Fruit fly (Drosophila melanogaster): ENCODE results near the gene CG7091.

DNA sequence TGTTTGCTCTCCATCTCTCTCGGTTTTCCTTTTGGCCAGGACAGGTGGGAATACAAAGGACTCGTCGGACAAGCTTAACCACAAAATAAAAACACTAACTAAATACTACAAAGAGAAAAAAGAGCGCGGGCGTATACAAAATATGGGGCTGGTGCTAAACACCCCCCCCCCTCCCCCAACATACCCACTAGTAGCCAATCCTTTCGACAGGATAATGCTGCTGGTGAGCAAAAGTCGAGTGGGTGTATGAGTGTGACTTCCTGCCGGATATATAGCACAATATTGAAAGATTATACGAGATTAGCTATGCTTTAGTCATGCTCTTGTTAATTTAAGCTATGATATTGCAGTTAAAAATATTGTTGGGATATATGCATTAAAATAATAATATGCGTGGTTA lies 2.6 kb upstream of the CG7091 start:
- TF ChIP-seq psq (GFP tag; optimal IDR thresholded peaks at IDR 0.05) (no peak), Hnf4 (GFP tag; optimal IDR thresholded peaks at IDR 0.05) (no peak), lola (GFP tag; optimal IDR thresholded peaks at IDR 0.05) (no peak)
